Worm (Caenorhabditis elegans): ENCODE data around the gene fbxa-150.

fbxa-150 gene

ce11 chrV:20552971-20553370 is 30.6 kb downstream of the fbxa-150 start, which contains the start of gene vmo-1:
Gene vmo-1, minus strand, starts transcription at chrV:20553071.
- TF ChIP-seq unc-62 (GFP tag; optimal IDR thresholded peaks at IDR 0.05) (no peak), zag-1 (tag; optimal IDR thresholded peaks at IDR 0.05) (no peak), C34B4.2 (tag; optimal IDR thresholded peaks at IDR 0.05) (no peak), nhr-76 (tag; optimal IDR thresholded peaks at IDR 0.05) (no peak), fkh-10 (GFP tag; optimal IDR thresholded peaks at IDR 0.05) (no peak), lir-3 (tag; optimal IDR thresholded peaks at IDR 0.05; ENCODE audit: poor library complexity) (no peak), ztf-4 (tag; optimal IDR thresholded peaks at IDR 0.05) (no peak), pax-3 (tag; optimal IDR thresholded peaks at IDR 0.05) (no peak), tlp-1 (tag; optimal IDR thresholded peaks at IDR 0.05) (no peak), lin-13 (GFP tag; optimal IDR thresholded peaks at IDR 0.05) (no peak), elt-2 (tag; optimal IDR thresholded peaks at IDR 0.05) (no peak), nhr-77 (tag; optimal IDR thresholded peaks at IDR 0.05) (no peak), rnt-1 (tag; optimal IDR thresholded peaks at IDR 0.05) (no peak), fkh-8 (tag; optimal IDR thresholded peaks at IDR 0.05) (no peak), hpl-2 (GFP tag; optimal IDR thresholded peaks at IDR 0.05) (no peak), tbx-2 (tag; optimal IDR thresholded peaks at IDR 0.05) (no peak)

ce11 chrV:20555120-20555519 is 32.7 kb downstream of the fbxa-150 start, which contains the start of gene Y38H6C.21:
Gene Y38H6C.21, minus strand, starts transcription at chrV:20555267.
- TF ChIP-seq fkh-4 (tag; optimal IDR thresholded peaks at IDR 0.05; ENCODE audit: borderline replicate concordance) = peak; percentile 76
- no peak for TF ChIP-seq unc-30 (tag; optimal IDR thresholded peaks at IDR 0.05)
- TF ChIP-seq egl-27 (tag; optimal IDR thresholded peaks at IDR 0.05) = no peak
- no peak for TF ChIP-seq unc-62 (GFP tag; optimal IDR thresholded peaks at IDR 0.05)
- no peak for TF ChIP-seq lin-14 (GFP tag; optimal IDR thresholded peaks at IDR 0.05)
- TF ChIP-seq mab-9 (GFP tag; IDR thresholded peaks at IDR 0.05) = no peak
- no peak for TF ChIP-seq C34B4.2 (tag; optimal IDR thresholded peaks at IDR 0.05)
- no peak for TF ChIP-seq ceh-8 (GFP tag; optimal IDR thresholded peaks at IDR 0.05)
- TF ChIP-seq elt-2 (tag; optimal IDR thresholded peaks at IDR 0.05) = peak; percentile 8
- TF ChIP-seq hlh-4 (tag; optimal IDR thresholded peaks at IDR 0.05) = no peak
- TF ChIP-seq dsc-1 (tag; optimal IDR thresholded peaks at IDR 0.05) = peak; percentile 88
- TF ChIP-seq zag-1 (tag; optimal IDR thresholded peaks at IDR 0.05) = no peak
- TF ChIP-seq dpl-1 (GFP tag; optimal IDR thresholded peaks at IDR 0.05) = no peak
- TF ChIP-seq xbp-1 (tag; optimal IDR thresholded peaks at IDR 0.05) = no peak
- no peak for TF ChIP-seq swsn-7 (tag; optimal IDR thresholded peaks at IDR 0.05)
- TF ChIP-seq Y116A8C.19 (tag; optimal IDR thresholded peaks at IDR 0.05; ENCODE audit: borderline replicate concordance) = no peak
- no peak for TF ChIP-seq ceh-90 (tag; optimal IDR thresholded peaks at IDR 0.05)
- no peak for TF ChIP-seq nhr-11 (tag; optimal IDR thresholded peaks at IDR 0.05)
- no peak for TF ChIP-seq snpc-4 (tag; optimal IDR thresholded peaks at IDR 0.05)

DNA sequence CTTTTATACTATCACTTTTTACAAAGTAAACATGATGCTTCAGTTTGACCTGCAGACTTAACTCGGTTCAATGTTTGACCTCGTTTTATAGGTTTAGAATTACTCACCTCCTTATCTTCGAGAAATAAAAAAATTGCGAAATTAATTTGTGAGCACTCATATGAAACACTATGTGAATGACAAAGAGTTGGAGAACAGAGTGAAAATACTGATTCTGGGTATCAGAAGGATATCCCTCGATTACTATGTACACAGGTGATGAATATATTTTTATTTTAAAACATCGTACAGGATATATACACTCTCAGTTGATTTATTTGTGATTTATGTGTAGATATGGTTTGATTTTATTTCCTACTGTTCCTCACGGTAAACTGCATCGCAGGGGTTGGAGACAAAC is 33.9 kb downstream of the fbxa-150 start, which contains the start of gene Y38H6C.23:
Gene Y38H6C.23, minus strand, starts transcription at position 101 of the 400 bp plus-strand sequence.
- TF ChIP-seq mab-9 (GFP tag; IDR thresholded peaks at IDR 0.05) (no peak), nhr-85 (tag) (no peak)

- no peak for TF ChIP-seq nhr-90 (tag; optimal IDR thresholded peaks at IDR 0.05; ENCODE audit: poor library complexity)
- no peak for TF ChIP-seq ztf-4 (tag; optimal IDR thresholded peaks at IDR 0.05)
- no peak for TF ChIP-seq ces-1 (GFP tag; optimal IDR thresholded peaks at IDR 0.05)
- TF ChIP-seq nhr-85 (tag) = no peak
- no peak for TF ChIP-seq blmp-1 (tag; optimal IDR thresholded peaks at IDR 0.05)
- TF ChIP-seq aha-1 (tag; optimal IDR thresholded peaks at IDR 0.05) = no peak
- TF ChIP-seq ceh-90 (tag; optimal IDR thresholded peaks at IDR 0.05) = no peak
- TF ChIP-seq xbp-1 (tag; optimal IDR thresholded peaks at IDR 0.05) = no peak
- TF ChIP-seq C34B4.2 (tag; optimal IDR thresholded peaks at IDR 0.05) = no peak
- no peak for TF ChIP-seq C16A3.4 (tag; optimal IDR thresholded peaks at IDR 0.05)
These were observed 35.9 kb downstream of the fbxa-150 start, which contains the start of gene abf-4 for ce11 chrV:20558270-20558669. Gene abf-4, minus strand, starts transcription at chrV:20558370.

Measured in whole organism, L1 larva.